Fruit fly (Drosophila melanogaster) Kc167 (cell line): Measurements from ENCODE around the gene Caf1-55.

Experiments used
- Myc ChIP-seq: fragments of >200 bp; optimal IDR thresholded peaks from 2 replicates; lab custom pipeline; 2017; ENCODE audit warnings: missing external identifiers
- Sin3A ChIP-seq: fragments of >200 bp; optimal IDR thresholded peaks from 2 replicates; lab custom pipeline; 2018; ENCODE audit warnings: missing external identifiers
- h ChIP-seq: fragments of >200 bp; optimal IDR thresholded peaks from 3 replicates; lab custom pipeline; 2018; ENCODE audit warnings: missing external identifiers
- insv ChIP-seq: fragments of >200 bp; optimal IDR thresholded peaks from 3 replicates; lab custom pipeline; 2018; ENCODE audit warnings: missing external identifiers
- psq ChIP-seq: fragments of >200 bp; optimal IDR thresholded peaks from 2 replicates; lab custom pipeline; 2017; ENCODE audit warnings: missing external identifiers
- ttk ChIP-seq: sonication (Bioruptor generic); optimal IDR thresholded peaks from 2 replicates; lab custom pipeline; 2017; ENCODE audit warnings: missing external identifiers

Caf1-55 gene

dm6 chr3R:15250454-15250853, 25.1 kb downstream of the Caf1-55 start:
- TF ChIP-seq h (lab: Kevin White, UChicago) (no peak), ttk (no peak), insv (lab: Kevin White, UChicago) (no peak), Sin3A (no peak), Myc (lab: Kevin White, UChicago) (no peak), psq (lab: Kevin White, UChicago) (no peak)

dm6 chr3R:15262710-15263672, 37.6 kb downstream of the Caf1-55 start, which contains the start of the genes eIF2gamma and Set:
Gene eIF2gamma (minus strand): TSS chr3R:15263458.
Gene Set (plus strand): TSS chr3R:15263552.
- TF ChIP-seq psq (lab: Kevin White, UChicago): no peak
- no peak for TF ChIP-seq Myc (lab: Kevin White, UChicago)
- no peak for TF ChIP-seq ttk
- no peak for TF ChIP-seq Sin3A
- no peak for TF ChIP-seq insv (lab: Kevin White, UChicago)
- TF ChIP-seq h (lab: Kevin White, UChicago): no peak

dm6 chr3R:15263946-15264345, 38.6 kb downstream of the Caf1-55 start:
- TF ChIP-seq Myc (lab: Kevin White, UChicago) (no peak), insv (lab: Kevin White, UChicago) (no peak), psq (lab: Kevin White, UChicago) (no peak), h (lab: Kevin White, UChicago) (no peak), ttk (no peak), Sin3A (no peak)

DNA sequence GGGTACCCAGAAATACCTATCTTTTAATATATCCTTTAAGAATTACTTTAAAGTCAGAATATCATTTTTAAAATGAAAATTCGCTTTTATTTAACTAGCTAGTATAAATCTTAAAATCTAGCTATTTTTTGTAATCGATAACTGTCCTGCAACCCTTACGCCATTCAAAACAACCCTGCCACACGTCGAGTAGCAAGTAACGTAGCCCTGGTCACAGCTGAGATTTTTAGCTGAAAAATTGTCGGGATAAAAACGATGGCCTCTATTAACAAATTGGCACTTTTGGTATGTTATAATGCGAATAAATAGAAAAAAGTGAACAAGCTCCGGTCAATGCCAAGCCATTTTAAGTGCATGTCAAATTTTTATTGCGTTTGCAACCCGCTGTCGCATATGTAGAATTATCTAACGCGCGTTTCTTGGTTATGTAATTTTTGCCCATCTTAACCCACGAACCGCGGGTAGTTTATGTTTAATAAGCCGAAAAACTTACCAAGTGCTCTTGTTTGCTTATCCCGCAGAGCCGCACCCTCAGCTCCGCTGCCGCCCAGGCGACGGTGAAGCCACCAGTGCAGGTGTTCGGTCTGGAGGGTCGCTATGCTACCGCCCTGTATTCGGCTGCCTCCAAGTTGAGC, 40.1 kb downstream of the Caf1-55 start, which contains the start of gene ATPsynO:
TSS of gene ATPsynO (plus strand) at position 186 of the 635 bp plus-strand sequence.
- TF ChIP-seq Myc (lab: Kevin White, UChicago) (no peak), insv (lab: Kevin White, UChicago) (no peak), Sin3A (no peak), psq (lab: Kevin White, UChicago) (no peak), h (lab: Kevin White, UChicago) (no peak), ttk (no peak)

DNA sequence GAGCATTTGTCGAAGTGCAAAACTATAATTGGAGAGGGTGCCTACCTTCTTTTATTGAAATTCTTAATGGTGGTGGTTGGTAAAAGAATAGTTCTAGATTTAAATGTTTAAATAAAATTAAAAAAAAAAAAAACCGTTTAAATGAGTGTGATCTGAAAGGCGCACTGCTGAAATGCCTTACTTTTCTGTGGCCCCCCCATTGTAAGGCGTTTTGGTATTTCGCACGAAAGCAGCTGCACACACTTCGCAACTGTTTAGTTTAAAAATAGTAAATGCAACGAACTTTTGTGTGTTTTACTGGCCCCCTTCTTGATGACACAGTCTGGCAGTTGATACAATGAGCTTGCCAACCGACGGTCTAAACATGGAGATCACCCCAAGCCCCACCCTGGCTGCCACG, 43.0 kb downstream of the Caf1-55 start, which contains the start of the genes CG14864 and Zip88E:
TSS of gene CG14864 (minus strand) at position 113 of the 400 bp plus-strand sequence.
TSS of gene Zip88E (plus strand) at position 237 of the 400 bp plus-strand sequence.
- TF ChIP-seq Sin3A (no peak), insv (lab: Kevin White, UChicago) (no peak), Myc (lab: Kevin White, UChicago) (no peak), h (lab: Kevin White, UChicago) (no peak), ttk (no peak), psq (lab: Kevin White, UChicago) (no peak)

DNA sequence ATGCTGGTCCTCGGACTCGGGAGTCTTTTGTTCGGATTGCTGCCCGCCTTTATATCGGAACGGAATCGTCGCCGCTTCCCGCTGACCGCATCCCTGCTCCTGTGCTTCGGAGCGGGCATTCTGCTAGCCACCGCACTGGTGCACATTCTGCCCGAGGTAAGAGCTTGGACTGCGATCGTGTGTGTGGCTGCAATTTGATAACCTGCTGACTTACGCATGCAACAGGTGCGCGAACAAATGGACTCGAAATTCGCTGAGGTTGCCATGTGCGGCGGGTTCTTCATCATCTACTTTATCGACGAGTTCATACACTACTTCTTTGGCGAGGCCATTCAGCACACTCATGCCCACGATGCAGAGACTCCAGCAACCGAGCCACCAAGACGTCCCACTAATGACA, 43.5 kb downstream of the Caf1-55 start:
- no peak for TF ChIP-seq Sin3A

DNA sequence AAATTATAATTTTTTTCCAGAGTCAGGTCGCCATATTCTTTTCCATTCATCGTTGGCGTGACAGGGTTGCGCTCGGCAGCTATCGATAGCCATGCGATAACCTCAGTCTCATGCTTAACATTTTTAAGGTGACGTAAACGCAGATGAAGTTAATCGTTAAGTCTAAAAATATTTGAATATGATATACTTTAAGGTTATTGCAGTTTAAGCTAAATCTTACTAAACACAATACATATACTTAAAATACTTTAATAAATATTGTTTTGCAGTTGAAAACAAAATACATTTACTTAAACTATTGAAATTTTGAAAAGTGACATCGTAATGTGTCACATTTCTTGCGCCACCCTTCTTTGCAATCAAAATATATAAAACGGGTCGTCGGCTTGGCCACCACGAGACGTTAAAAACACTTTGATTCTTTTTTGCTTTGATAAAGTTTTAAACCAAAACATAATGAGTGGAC, 49.8 kb downstream of the Caf1-55 start, which contains the start of the genes Cp190 and CG4338:
TSS of gene Cp190 (minus strand) at position 84 of the 466 bp plus-strand sequence.
TSS of gene CG4338 (plus strand) at position 365 of the 466 bp plus-strand sequence.
- TF ChIP-seq insv (lab: Kevin White, UChicago) (no peak), Sin3A (no peak), ttk (no peak), Myc (lab: Kevin White, UChicago) (no peak), h (lab: Kevin White, UChicago) (no peak), psq (lab: Kevin White, UChicago) (no peak)
